Fruit fly (Drosophila melanogaster) whole organism, embryonic: ENCODE results near the gene CG15332.

ENCODE experiments used
- ATbp ChIP-seq: fragments of 200-800 bp; sonication (Bioruptor generic); optimal IDR thresholded peaks from 2 replicates; lab custom pipeline; 2017; ENCODE audit warnings: missing biosample characterization, mild to moderate bottlenecking, missing genetic modification characterization, missing genetic modification reagents
- B-H2 ChIP-seq: fragments of 200-800 bp; sonication (Bioruptor generic); optimal IDR thresholded peaks from 2 replicates; lab custom pipeline; 2018; ENCODE audit warnings: missing biosample characterization, mild to moderate bottlenecking, missing genetic modification characterization
- Bgb ChIP-seq: fragments of 200-800 bp; sonication (Bioruptor generic); IDR thresholded peaks from 2 replicates; pipeline ENCODE4 v1.3.6; 2022; ENCODE audit warnings: missing biosample characterization, missing genetic modification characterization; ENCODE audit not compliant: partially characterized antibody
- CG10267 ChIP-seq: fragments of 200-800 bp; sonication (Bioruptor generic); optimal IDR thresholded peaks from 2 replicates; lab custom pipeline; 2018; ENCODE audit warnings: missing biosample characterization, mild to moderate bottlenecking, missing genetic modification characterization, moderate library complexity
- CG10654 ChIP-seq: fragments of 200-800 bp; sonication (Bioruptor generic); optimal IDR thresholded peaks from 2 replicates; lab custom pipeline; 2016; ENCODE audit warnings: missing biosample characterization, missing genetic modification characterization
- CG10979 ChIP-seq: fragments of 200-800 bp; sonication (Bioruptor generic); optimal IDR thresholded peaks from 2 replicates; lab custom pipeline; 2018; ENCODE audit warnings: missing biosample characterization, mild to moderate bottlenecking, missing genetic modification characterization, moderate library complexity
- CG12155 ChIP-seq: fragments of 200-800 bp; sonication (Bioruptor generic); optimal IDR thresholded peaks from 3 replicates; lab custom pipeline; 2016; ENCODE audit warnings: missing biosample characterization, missing genetic modification characterization
- CG12236 ChIP-seq: fragments of 200-800 bp; sonication (Bioruptor generic); optimal IDR thresholded peaks from 2 replicates; lab custom pipeline; 2016; ENCODE audit warnings: missing biosample characterization, missing genetic modification characterization
- CG12299 ChIP-seq: fragments of 200-800 bp; sonication (Bioruptor generic); optimal IDR thresholded peaks from 2 replicates; lab custom pipeline; 2018; ENCODE audit warnings: missing biosample characterization, mild to moderate bottlenecking, missing genetic modification characterization
- CG13424 ChIP-seq: fragments of 200-800 bp; sonication (Bioruptor generic); optimal IDR thresholded peaks from 2 replicates; lab custom pipeline; 2019; ENCODE audit warnings: missing biosample characterization, mild to moderate bottlenecking, missing genetic modification characterization, moderate library complexity
- CG14014 ChIP-seq: fragments of 200-800 bp; sonication (Bioruptor generic); IDR thresholded peaks from 2 replicates; pipeline ENCODE4 v1.3.6; 2022; ENCODE audit warnings: missing biosample characterization, missing genetic modification characterization
- CG14965 ChIP-seq: fragments of 200-800 bp; sonication (Bioruptor generic); optimal IDR thresholded peaks from 2 replicates; lab custom pipeline; 2016; ENCODE audit warnings: missing biosample characterization, missing genetic modification characterization, borderline replicate concordance
- CG16815 ChIP-seq: fragments of 200-800 bp; sonication (Bioruptor generic); optimal IDR thresholded peaks from 3 replicates; lab custom pipeline; 2017; ENCODE audit warnings: missing biosample characterization, mild to moderate bottlenecking, missing genetic modification characterization
- CG17361 ChIP-seq: fragments of 200-800 bp; sonication (Bioruptor generic); IDR thresholded peaks from 3 replicates; pipeline ENCODE4 v1.3.6; 2022; ENCODE audit warnings: missing biosample characterization, missing genetic modification characterization
- CG17568 ChIP-seq: fragments of 200-800 bp; sonication (Bioruptor generic); optimal IDR thresholded peaks from 2 replicates; lab custom pipeline; 2018; ENCODE audit warnings: missing biosample characterization, mild to moderate bottlenecking, missing genetic modification characterization, moderate library complexity
- CG17829 ChIP-seq: fragments of 200-800 bp; optimal IDR thresholded peaks from 2 replicates; lab custom pipeline; 2019; ENCODE audit warnings: missing biosample characterization, mild to moderate bottlenecking, missing genetic modification characterization, moderate library complexity
- CG18011 ChIP-seq: fragments of 200-800 bp; sonication (Bioruptor generic); optimal IDR thresholded peaks from 2 replicates; lab custom pipeline; 2017; ENCODE audit warnings: missing biosample characterization, missing genetic modification characterization, mild to moderate bottlenecking, moderate library complexity, missing genotype
- CG32532 ChIP-seq: fragments of 200-800 bp; sonication (Bioruptor generic); IDR thresholded peaks from 2 replicates; pipeline ENCODE4 v1.3.6; 2022; ENCODE audit warnings: missing biosample characterization, missing genetic modification characterization
- CG34224 ChIP-seq: fragments of 200-800 bp; sonication (Bioruptor generic); IDR thresholded peaks from 3 replicates; pipeline ENCODE4 v1.3.6; 2022; ENCODE audit warnings: missing biosample characterization, missing genetic modification characterization; ENCODE audit not compliant: partially characterized antibody
- CG3847 ChIP-seq: fragments of 200-800 bp; sonication (Bioruptor generic); IDR thresholded peaks from 2 replicates; pipeline ENCODE4 v1.3.6; 2022; ENCODE audit warnings: missing biosample characterization, missing genetic modification characterization
- CG5953 ChIP-seq: fragments of 200-800 bp; sonication (Bioruptor generic); IDR thresholded peaks from 2 replicates; pipeline ENCODE4 v1.3.6; 2022; ENCODE audit warnings: missing biosample characterization, missing genetic modification characterization
- CG6175 ChIP-seq: fragments of 200-800 bp; sonication (Bioruptor generic); IDR thresholded peaks from 3 replicates; pipeline ENCODE4 v1.3.6; 2022; ENCODE audit warnings: missing biosample characterization, missing genetic modification characterization
- CG7786 ChIP-seq: fragments of 200-800 bp; sonication (Bioruptor generic); optimal IDR thresholded peaks from 2 replicates; lab custom pipeline; 2016; ENCODE audit warnings: missing biosample characterization, missing genetic modification characterization
- CG8281 ChIP-seq: fragments of 200-800 bp; sonication (Bioruptor generic); optimal IDR thresholded peaks from 2 replicates; lab custom pipeline; 2018; ENCODE audit warnings: missing biosample characterization, mild to moderate bottlenecking, missing genetic modification characterization, moderate library complexity
- CG8478 ChIP-seq: fragments of >200 bp; optimal IDR thresholded peaks from 2 replicates; lab custom pipeline; 2018
- CG8765 ChIP-seq: fragments of 200-800 bp; sonication (Bioruptor generic); IDR thresholded peaks from 2 replicates; pipeline ENCODE4 v1.3.6; 2022; ENCODE audit warnings: missing biosample characterization, missing genetic modification characterization
- CG9437 ChIP-seq: fragments of 200-800 bp; sonication (Bioruptor generic); optimal IDR thresholded peaks from 2 replicates; lab custom pipeline; 2018; ENCODE audit warnings: missing biosample characterization, mild to moderate bottlenecking, missing genetic modification characterization
- Deaf1 ChIP-seq: fragments of 200-800 bp; optimal IDR thresholded peaks from 3 replicates; lab custom pipeline; 2019; ENCODE audit warnings: missing biosample characterization, mild to moderate bottlenecking, missing genetic modification characterization, moderate library complexity
- Dip3 ChIP-seq: fragments of 200-800 bp; sonication (Bioruptor generic); optimal IDR thresholded peaks from 3 replicates; lab custom pipeline; 2016; ENCODE audit warnings: missing biosample characterization, missing genetic modification characterization
- Dref ChIP-seq: fragments of 200-800 bp; sonication (Bioruptor generic); IDR thresholded peaks from 2 replicates; pipeline ENCODE4 v1.3.6; 2022; ENCODE audit warnings: missing biosample characterization, missing genetic modification characterization
- H2.0 ChIP-seq: fragments of 200-800 bp; sonication (Bioruptor generic); IDR thresholded peaks from 2 replicates; pipeline ENCODE4 v1.3.6; 2022; ENCODE audit warnings: missing biosample characterization, missing genetic modification characterization
- HLHmδ ChIP-seq: fragments of 200-800 bp; sonication (Bioruptor generic); optimal IDR thresholded peaks from 2 replicates; lab custom pipeline; 2018; ENCODE audit warnings: missing biosample characterization, mild to moderate bottlenecking, missing genetic modification characterization, moderate library complexity
- HmgZ ChIP-seq: fragments of 200-800 bp; sonication (Bioruptor generic); optimal IDR thresholded peaks from 2 replicates; lab custom pipeline; 2018; ENCODE audit warnings: missing biosample characterization, mild to moderate bottlenecking, missing genetic modification characterization
- Hr39 ChIP-seq: fragments of >200 bp; optimal IDR thresholded peaks from 2 replicates; lab custom pipeline; 2017
- Hsf ChIP-seq: fragments of 200-800 bp; sonication (Bioruptor generic); optimal IDR thresholded peaks from 3 replicates; lab custom pipeline; 2016; ENCODE audit warnings: missing biosample characterization, missing genetic modification characterization
- Lpt ChIP-seq: fragments of >200 bp; optimal IDR thresholded peaks from 2 replicates; lab custom pipeline; 2018; ENCODE audit warnings: missing biosample characterization, missing genetic modification characterization
- Scr ChIP-seq: fragments of 200-800 bp; sonication (Bioruptor generic); IDR thresholded peaks from 2 replicates; pipeline ENCODE4 v1.3.6; 2022; ENCODE audit warnings: missing biosample characterization, missing genetic modification characterization; ENCODE audit not compliant: partially characterized antibody
- Spps ChIP-seq: fragments of 200-800 bp; sonication (Bioruptor generic); optimal IDR thresholded peaks from 2 replicates; lab custom pipeline; 2018; ENCODE audit warnings: missing biosample characterization, mild to moderate bottlenecking, missing genetic modification characterization
- ac ChIP-seq: fragments of 200-800 bp; sonication (Bioruptor generic); optimal IDR thresholded peaks from 3 replicates; lab custom pipeline; 2017; ENCODE audit warnings: missing biosample characterization, mild to moderate bottlenecking, missing genetic modification characterization
- ap ChIP-seq: fragments of 200-800 bp; sonication (Bioruptor generic); IDR thresholded peaks from 2 replicates; pipeline ENCODE4 v1.3.6; 2022; ENCODE audit warnings: missing biosample characterization, missing genetic modification characterization
- bbx ChIP-seq: fragments of 200-800 bp; sonication (Bioruptor generic); IDR thresholded peaks from 2 replicates; pipeline ENCODE4 v1.3.6; 2022; ENCODE audit warnings: missing biosample characterization, missing genetic modification characterization; ENCODE audit not compliant: partially characterized antibody
- chif ChIP-seq, 2 experiments: fragments of 200-800 bp; sonication (Bioruptor generic); optimal IDR thresholded peaks; 3 replicates each; lab custom pipeline; 2016; ENCODE audit warnings: missing biosample characterization in 2 of 2, missing genetic modification characterization in 2 of 2
- dimm ChIP-seq: fragments of 200-800 bp; sonication (Bioruptor generic); IDR thresholded peaks from 2 replicates; pipeline ENCODE4 v1.3.6; 2022; ENCODE audit warnings: missing biosample characterization, missing genetic modification characterization
- ems ChIP-seq: fragments of 200-800 bp; sonication (Bioruptor generic); optimal IDR thresholded peaks from 3 replicates; lab custom pipeline; 2016; ENCODE audit warnings: missing biosample characterization, missing genetic modification characterization
- gem ChIP-seq: fragments of 200-800 bp; sonication (Bioruptor generic); optimal IDR thresholded peaks from 2 replicates; lab custom pipeline; 2019; ENCODE audit warnings: missing biosample characterization, mild to moderate bottlenecking, missing genetic modification characterization, moderate library complexity
- gsb ChIP-seq: fragments of 200-800 bp; sonication (Bioruptor generic); IDR thresholded peaks from 2 replicates; pipeline ENCODE4 v1.3.6; 2022; ENCODE audit warnings: missing biosample characterization, missing genetic modification characterization
- gt ChIP-seq: fragments of 200-800 bp; sonication (Bioruptor generic); IDR thresholded peaks from 2 replicates; pipeline ENCODE4 v1.3.6; 2022; ENCODE audit warnings: missing biosample characterization, missing genetic modification characterization
- lmd ChIP-seq: fragments of 200-800 bp; sonication (Bioruptor generic); IDR thresholded peaks from 2 replicates; pipeline ENCODE4 v1.3.6; 2022; ENCODE audit warnings: missing biosample characterization, missing genetic modification characterization
- mam ChIP-seq: fragments of 200-800 bp; sonication (Bioruptor generic); optimal IDR thresholded peaks from 3 replicates; lab custom pipeline; 2016; ENCODE audit warnings: missing biosample characterization, missing genetic modification characterization
- oc ChIP-seq: fragments of 200-800 bp; sonication (Bioruptor generic); optimal IDR thresholded peaks from 2 replicates; lab custom pipeline; 2018; ENCODE audit warnings: missing biosample characterization, mild to moderate bottlenecking, missing genetic modification characterization, moderate library complexity
- slou ChIP-seq: fragments of 200-800 bp; sonication (Bioruptor generic); optimal IDR thresholded peaks from 3 replicates; lab custom pipeline; 2016; ENCODE audit warnings: missing biosample characterization, missing genetic modification characterization
- tio ChIP-seq: fragments of 200-800 bp; sonication (Bioruptor generic); optimal IDR thresholded peaks from 2 replicates; lab custom pipeline; 2017; ENCODE audit warnings: missing biosample characterization, missing genetic modification characterization, inconsistent platforms

CG15332 gene

DNA sequence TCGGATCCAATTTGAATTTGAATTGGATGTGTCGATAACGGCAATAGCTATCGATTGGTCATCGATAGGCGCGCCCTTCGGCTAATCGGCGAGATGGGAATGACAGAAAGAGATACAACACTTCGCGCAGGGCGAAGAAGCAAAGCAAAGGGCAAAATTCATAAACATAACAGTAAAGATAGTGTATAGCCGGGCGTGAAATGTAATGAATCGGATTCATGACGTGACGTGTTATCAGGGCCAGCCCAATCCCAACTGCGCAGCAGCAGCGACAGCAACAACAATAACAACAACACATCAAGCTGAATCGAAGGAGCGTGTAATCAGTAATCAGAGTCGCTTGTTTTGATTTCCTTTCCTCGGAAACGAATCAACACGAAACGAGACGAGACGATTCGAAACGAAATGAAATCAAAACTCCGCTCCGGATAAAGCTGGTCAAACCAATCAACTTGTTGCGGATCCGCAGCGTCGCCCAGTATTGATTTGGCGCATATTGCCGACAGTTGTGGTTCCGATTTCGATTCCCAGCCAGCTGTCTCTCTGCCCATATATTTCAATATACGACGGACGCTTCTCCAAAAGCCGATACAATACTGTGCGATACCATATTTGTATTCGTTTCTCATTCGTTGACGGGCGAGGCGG is 43.7 kb downstream of the CG15332 start, which contains the start of gene snz (continued):
- TF ChIP-seq CG10654 (GFP tag; lab: Kevin White, UChicago): no peak
- TF ChIP-seq gsb (GFP tag; lab: Robert Waterston, UW): no peak
- TF ChIP-seq CG6175 (GFP tag; lab: Robert Waterston, UW): no peak
- no peak for TF ChIP-seq CG7786 (GFP tag; lab: Kevin White, UChicago)
- no peak for TF ChIP-seq lmd (GFP tag; lab: Robert Waterston, UW)
- TF ChIP-seq CG8478 (lab: Kevin White, UChicago): no peak
- TF ChIP-seq Scr (GFP tag; lab: Robert Waterston, UW): peak; percentile 74
- TF ChIP-seq CG12236: no peak
- no peak for TF ChIP-seq slou (GFP tag; lab: Kevin White, UChicago)
- no peak for TF ChIP-seq ems (GFP tag; lab: Kevin White, UChicago)
- no peak for TF ChIP-seq oc (tag; lab: Kevin White, UChicago)
- TF ChIP-seq gem (tag; lab: Kevin White, UChicago): no peak
- no peak for TF ChIP-seq CG12299 (tag; lab: Kevin White, UChicago)
- peak; percentile 54 for TF ChIP-seq HmgZ (tag; lab: Kevin White, UChicago)
- no peak for TF ChIP-seq CG3847 (GFP tag; lab: Robert Waterston, UW)
- peak; percentile 22 for TF ChIP-seq CG10267 (tag; lab: Kevin White, UChicago)
- TF ChIP-seq CG14014 (GFP tag; lab: Robert Waterston, UW): no peak
- no peak for TF ChIP-seq CG13424
- TF ChIP-seq CG17361: no peak
- no peak for TF ChIP-seq CG17568 (GFP tag; lab: Kevin White, UChicago)
- peak; percentile 82 for TF ChIP-seq Bgb (GFP tag; lab: Robert Waterston, UW)
- no peak for TF ChIP-seq CG8281 (tag; lab: Kevin White, UChicago)
- TF ChIP-seq ac (GFP tag; lab: Kevin White, UChicago): no peak
- no peak for TF ChIP-seq CG5953
- TF ChIP-seq Spps (tag; lab: Kevin White, UChicago): no peak
- no peak for TF ChIP-seq dimm (GFP tag; lab: Robert Waterston, UW)
- TF ChIP-seq CG17829 (tag; lab: Kevin White, UChicago): no peak
- TF ChIP-seq chif (GFP tag; optimal IDR thresholded peaks at IDR 0.05; lab: Kevin White, UChicago): no peak
- no peak for TF ChIP-seq CG14965 (GFP tag; lab: Kevin White, UChicago)
- TF ChIP-seq bbx: peak; percentile 86
- no peak for TF ChIP-seq CG32532 (GFP tag; lab: Robert Waterston, UW)
- no peak for TF ChIP-seq Dip3 (GFP tag; lab: Kevin White, UChicago)
- peak; percentile 88 for TF ChIP-seq Dref (GFP tag; lab: Robert Waterston, UW)
- no peak for TF ChIP-seq CG9437 (GFP tag; lab: Kevin White, UChicago)
- no peak for TF ChIP-seq H2.0 (GFP tag; lab: Robert Waterston, UW)
- TF ChIP-seq mam (GFP tag; lab: Kevin White, UChicago): no peak
- peak; percentile 94 for TF ChIP-seq Deaf1 (tag; lab: Kevin White, UChicago)
- TF ChIP-seq tio (GFP tag; lab: Kevin White, UChicago): no peak
- TF ChIP-seq ATbp (GFP tag; lab: Kevin White, UChicago): no peak
- peak; percentile 30 for TF ChIP-seq B-H2 (GFP tag; lab: Kevin White, UChicago)
- peak; percentile 76 for TF ChIP-seq CG34224 (GFP tag; lab: Robert Waterston, UW)
- no peak for TF ChIP-seq Hsf (GFP tag; lab: Kevin White, UChicago)
- no peak for TF ChIP-seq CG8765
- TF ChIP-seq HLHmδ: no peak
- TF ChIP-seq CG12155 (GFP tag; lab: Kevin White, UChicago): peak; percentile 70
- TF ChIP-seq Hr39 (lab: Kevin White, UChicago): no peak
- TF ChIP-seq ap: no peak
- TF ChIP-seq CG18011 (GFP tag; lab: Kevin White, UChicago): no peak
- no peak for TF ChIP-seq CG10979 (tag; lab: Kevin White, UChicago)
- no peak for TF ChIP-seq Lpt (GFP tag; lab: Kevin White, UChicago)
- TF ChIP-seq CG16815 (GFP tag; lab: Kevin White, UChicago): no peak
- no peak for TF ChIP-seq gt (GFP tag; lab: Robert Waterston, UW)
